Worm (Caenorhabditis elegans): Measurements from ENCODE around the gene K07F5.17.

DNA sequence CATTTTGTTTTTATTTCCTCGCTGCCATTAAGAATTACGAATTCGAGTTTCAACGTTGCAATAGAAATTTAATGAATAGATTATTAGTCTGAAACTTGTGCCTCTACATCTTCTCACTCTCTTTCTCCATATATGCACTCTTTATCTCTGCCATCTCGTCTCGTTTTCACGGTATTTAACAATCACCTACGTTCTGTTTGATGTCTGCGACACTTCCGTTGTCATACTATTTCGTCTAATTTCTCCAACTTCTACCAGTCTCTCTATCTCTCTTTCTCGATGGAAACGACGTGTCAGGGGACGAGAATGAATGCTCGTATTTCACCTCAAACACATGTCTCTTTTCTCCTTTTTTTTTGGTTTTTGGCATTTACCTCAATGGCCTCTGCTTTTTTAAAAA, 31.7 kb downstream of the K07F5.17 start:
- TF ChIP-seq dao-5 (tag; optimal IDR thresholded peaks at IDR 0.05) (no peak), him-1 (tag; optimal IDR thresholded peaks at IDR 0.05) (no peak)
